Worm (Caenorhabditis elegans) whole organism, L1 larva: ENCODE measurements around the gene fut-3.

Experiments
- nhr-12 ChIP-seq: sonication (generic microtip); optimal IDR thresholded peaks from 2 replicates; lab custom pipeline; 2017; ENCODE audit warnings: missing biosample characterization, missing genetic modification characterization
- unc-30 ChIP-seq: sonication (generic microtip); optimal IDR thresholded peaks from 2 replicates; lab custom pipeline; 2017; ENCODE audit warnings: missing biosample characterization, missing genetic modification characterization

- TF ChIP-seq unc-30 (no peak), nhr-12 (no peak)
Measured at ce11 chrII:5702611-5703192, 43.1 kb upstream of the fut-3 start.
